Fruit fly (Drosophila melanogaster): Measurements from ENCODE around the gene thoc6.

Gene thoc6

dm6 chr3L:12163082-12163481 lies 30.4 kb downstream of the thoc6 start:
- no peak for TF ChIP-seq noc (tag; optimal IDR thresholded peaks at IDR 0.05)

dm6 chr3L:12162156-12162682 lies 31.3 kb downstream of the thoc6 start:
- no peak for TF ChIP-seq noc (tag; optimal IDR thresholded peaks at IDR 0.05)

dm6 chr3L:12149024-12149423 lies 44.5 kb downstream of the thoc6 start, which contains the start of gene CG32099:
CG32099 (plus strand) TSS chr3L:12149273.
- no peak for TF ChIP-seq noc (tag; optimal IDR thresholded peaks at IDR 0.05)

- TF ChIP-seq noc (tag; optimal IDR thresholded peaks at IDR 0.05) = no peak
These were observed 46.5 kb downstream of the thoc6 start for dm6 chr3L:12146970-12147369.

dm6 chr3L:12145709-12146694 lies 47.5 kb downstream of the thoc6 start, which contains the start of the genes eIF3l and Nrx-IV:
eIF3l (minus strand) TSS chr3L:12146097.
Nrx-IV (plus strand) TSS chr3L:12146519.
- TF ChIP-seq noc (tag; optimal IDR thresholded peaks at IDR 0.05) = no peak

Measured in whole organism, larva.